Worm (Caenorhabditis elegans) whole organism, dauer: Measurements from ENCODE around the gene pgp-4.

Experiments
- unc-62 ChIP-seq: sonication (generic microtip); optimal IDR thresholded peaks from 2 replicates; lab custom pipeline; 2017; ENCODE audit warnings: missing biosample characterization, missing genetic modification reagents, missing genetic modification characterization

Gene pgp-4

DNA sequence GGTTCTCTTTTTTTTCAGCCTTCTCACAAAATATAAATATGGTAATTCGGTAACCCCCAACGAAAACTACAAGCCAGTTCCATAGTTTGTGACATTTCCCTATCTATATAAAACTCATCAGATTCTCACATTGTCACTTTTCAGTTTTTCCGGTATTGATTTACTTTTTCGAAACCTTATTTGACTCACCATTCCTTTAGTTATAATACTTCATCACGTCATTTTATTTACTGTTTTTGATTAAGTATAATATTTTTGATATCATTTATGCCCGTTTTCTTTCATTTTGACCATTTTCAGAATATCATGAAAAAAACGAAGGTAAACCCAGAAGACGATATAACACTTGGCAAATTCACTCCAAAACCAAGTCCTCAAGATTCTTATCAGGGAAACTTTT is 5.8 kb upstream of the pgp-4 start, which contains the start of gene pgp-3:
Gene pgp-3 (plus strand): TSS at position 301 of the 400 bp plus-strand sequence.
- no peak for TF ChIP-seq unc-62

DNA sequence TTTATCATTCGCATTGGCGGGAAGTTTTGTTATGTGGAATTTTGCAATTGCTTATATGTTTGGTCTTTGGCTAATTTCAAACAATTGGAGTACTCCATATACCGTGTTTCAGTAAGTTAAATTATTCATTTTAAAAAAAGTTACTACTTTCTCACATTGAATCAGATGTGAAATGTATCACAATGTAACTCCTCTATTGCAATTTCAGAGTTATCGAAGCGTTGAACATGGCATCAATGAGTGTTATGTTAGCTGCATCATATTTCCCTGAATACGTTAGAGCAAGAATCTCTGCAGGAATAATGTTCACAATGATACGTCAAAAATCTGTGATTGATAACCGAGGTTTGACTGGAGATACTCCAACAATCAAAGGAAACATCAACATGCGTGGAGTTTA is 1.8 kb upstream of the pgp-4 start:
- no peak for TF ChIP-seq unc-62

DNA sequence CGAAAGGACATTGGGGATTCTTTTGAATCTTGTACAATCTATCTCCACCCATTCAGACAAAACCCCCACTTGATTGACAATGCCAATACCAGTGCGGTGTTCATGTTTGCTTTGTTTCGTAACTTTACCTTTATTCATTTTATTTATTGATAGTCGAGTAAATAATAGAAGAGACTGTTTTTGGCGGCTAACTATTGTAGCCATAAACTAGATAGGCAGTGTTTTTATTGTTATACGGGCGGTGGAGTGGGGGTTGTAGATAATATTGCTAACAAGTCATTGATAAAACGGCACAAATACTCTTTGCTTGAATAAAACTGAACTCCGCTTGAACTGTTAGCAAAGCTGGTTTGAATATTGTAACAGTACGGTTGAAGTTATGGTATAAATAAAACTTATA is 7.3 kb downstream of the pgp-4 start:
- TF ChIP-seq unc-62, result no peak

DNA sequence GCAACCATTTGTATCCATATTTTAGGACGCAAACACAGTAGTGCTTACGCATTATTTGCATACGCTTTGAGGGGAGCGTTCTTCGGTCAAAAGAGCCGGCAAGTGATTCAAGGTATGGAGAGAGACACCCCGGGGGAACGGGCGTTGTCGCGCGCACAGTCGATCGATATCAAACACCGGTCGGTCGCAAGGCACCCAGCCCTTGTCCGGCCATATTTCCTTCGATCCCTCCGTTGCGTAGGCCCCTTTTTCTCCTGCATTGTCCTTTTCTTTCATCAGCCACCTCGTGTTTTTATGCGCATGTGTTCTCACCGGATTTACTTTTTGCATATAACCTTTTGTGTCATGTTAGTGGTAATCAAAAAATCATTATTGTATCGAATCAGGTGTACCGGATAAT is 8.4 kb downstream of the pgp-4 start:
- no peak for TF ChIP-seq unc-62

DNA sequence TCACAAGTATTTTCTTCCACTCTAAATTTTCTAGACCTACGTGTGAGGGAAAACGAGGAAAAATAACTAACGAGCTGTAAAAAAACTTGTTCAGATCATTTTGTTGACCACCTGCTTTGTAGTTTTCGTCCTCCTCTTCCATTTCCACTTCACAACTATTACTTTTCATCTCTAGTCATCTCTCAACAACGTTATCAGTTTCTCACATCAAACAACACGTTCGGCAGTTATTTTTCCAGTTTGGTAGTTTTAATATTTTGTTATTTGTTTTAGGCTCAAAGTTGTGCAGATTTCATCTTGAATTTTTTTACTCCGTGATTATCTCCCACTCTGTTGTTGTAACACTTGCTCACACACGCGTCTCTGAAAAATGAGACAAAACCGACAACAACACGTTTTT is 9.5 kb downstream of the pgp-4 start:
- no peak for TF ChIP-seq unc-62

DNA sequence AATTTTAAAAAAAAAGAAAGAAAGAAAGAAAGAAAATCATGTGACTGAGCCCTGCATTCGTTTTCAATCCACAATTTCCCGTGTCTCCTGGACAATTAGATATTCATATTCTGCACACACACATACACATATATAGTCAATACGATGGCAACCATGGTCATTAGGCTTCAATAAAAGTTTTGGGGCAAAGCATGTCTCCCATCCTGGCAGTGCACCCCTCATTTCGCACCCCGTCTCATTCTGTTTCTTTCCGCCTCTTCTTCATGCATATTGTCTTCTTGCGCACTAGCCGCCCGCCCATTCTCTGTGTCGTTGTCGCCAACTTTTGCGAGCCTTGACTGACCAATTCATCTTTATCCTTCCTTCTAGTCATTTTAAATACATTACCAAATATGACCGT is 10.0 kb downstream of the pgp-4 start:
- no peak for TF ChIP-seq unc-62

DNA sequence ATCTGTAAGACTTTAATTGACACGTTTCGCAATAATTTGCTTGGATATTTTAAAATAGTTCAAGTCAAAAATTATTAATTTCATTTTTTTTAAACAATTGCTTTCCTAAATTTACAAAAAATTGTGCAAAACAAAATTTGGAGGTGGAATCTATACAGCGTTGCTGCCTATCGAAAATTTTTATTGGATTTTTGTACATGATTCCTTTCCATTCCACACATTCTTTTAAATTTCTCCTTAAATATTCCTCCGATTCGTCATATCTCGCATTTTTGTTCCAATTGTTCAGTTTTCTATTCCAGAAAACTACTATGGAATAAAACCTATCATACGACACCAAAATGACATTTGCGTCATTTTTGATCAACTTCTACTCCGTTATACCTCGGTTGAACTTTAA is 10.8 kb downstream of the pgp-4 start, which contains the start of gene ttyh-1:
Gene ttyh-1 (plus strand): TSS at position 301 of the 400 bp plus-strand sequence.
- no peak for TF ChIP-seq unc-62

DNA sequence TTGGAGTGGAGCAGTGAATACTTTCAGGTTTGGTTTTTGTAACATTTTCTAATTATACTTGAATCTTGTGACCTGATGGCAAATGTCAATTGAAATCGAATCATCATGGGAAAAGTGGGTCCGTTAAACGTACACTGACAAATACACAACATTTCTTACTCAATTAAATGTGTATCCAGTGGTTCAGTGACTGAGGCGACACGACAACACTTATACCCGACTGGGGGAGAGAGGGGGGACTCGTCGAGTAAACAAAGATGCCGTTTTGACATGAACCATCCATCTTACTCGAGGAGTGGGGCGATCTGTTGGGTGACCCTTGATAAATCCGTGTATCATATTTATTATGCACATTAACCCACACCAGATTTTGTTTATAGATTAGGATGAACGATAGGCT is 11.2 kb downstream of the pgp-4 start:
- TF ChIP-seq unc-62, result no peak

DNA sequence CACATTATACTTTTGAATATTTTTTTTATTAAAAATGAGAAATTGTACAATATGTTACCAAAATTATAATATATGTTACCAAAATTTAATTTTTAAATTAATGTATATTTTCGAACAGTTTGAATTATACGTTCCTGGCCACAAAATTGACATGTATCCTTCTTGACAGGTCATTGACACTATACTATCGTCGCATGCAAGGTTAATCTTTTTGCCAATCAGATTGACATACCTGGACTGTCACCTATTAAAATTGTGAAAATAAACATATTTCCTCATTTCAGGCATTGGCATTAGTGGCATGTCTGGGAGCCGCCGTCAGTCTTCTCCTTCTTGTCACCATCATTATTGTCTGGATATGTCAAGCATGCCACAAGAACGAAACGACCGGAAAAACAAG is 12.5 kb downstream of the pgp-4 start:
- no peak for TF ChIP-seq unc-62

DNA sequence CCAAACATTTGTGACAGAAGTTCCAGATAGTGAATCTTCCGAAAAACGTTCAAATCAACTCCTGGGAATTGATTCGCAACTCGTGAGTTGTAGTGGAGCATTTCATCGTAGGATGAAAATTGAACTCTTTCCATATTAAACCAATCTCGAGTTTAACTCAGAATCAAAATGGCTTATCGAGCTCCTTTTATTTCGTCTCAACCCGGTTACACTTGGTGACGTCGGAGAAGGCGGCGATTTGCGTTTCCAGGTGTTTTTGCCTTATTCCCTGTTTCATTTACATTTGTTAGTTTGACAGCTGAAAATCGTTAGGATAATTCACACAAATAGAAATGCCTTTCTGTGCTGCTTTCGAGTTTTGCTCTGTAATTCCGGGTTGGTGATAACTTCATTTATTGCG is 17.9 kb downstream of the pgp-4 start, which contains the start of gene F42E11.3:
Gene F42E11.3 (minus strand): TSS at position 101 of the 400 bp plus-strand sequence.
- TF ChIP-seq unc-62, result no peak

DNA sequence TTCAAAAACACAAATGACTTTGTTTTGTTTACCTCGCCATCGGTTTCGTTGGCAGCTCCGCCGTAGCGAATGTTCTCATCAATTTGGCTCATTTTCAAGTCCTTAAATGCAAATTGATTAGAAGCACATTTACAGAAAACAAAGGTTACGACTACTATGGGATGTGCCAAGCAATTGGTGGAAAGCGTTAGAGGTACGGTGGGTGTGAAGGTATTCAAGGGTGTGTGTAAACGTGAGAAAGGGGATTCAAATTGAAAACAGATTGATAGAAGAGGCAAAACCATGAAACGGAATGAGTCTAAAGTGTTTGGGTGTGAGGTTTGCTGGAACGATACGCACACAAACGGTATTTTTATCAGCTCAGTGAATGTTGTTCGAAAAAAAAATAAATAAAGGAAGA is 19.8 kb downstream of the pgp-4 start, which contains the start of gene tni-1:
Gene tni-1 (minus strand): TSS at position 101 of the 400 bp plus-strand sequence.
- TF ChIP-seq unc-62, result no peak

DNA sequence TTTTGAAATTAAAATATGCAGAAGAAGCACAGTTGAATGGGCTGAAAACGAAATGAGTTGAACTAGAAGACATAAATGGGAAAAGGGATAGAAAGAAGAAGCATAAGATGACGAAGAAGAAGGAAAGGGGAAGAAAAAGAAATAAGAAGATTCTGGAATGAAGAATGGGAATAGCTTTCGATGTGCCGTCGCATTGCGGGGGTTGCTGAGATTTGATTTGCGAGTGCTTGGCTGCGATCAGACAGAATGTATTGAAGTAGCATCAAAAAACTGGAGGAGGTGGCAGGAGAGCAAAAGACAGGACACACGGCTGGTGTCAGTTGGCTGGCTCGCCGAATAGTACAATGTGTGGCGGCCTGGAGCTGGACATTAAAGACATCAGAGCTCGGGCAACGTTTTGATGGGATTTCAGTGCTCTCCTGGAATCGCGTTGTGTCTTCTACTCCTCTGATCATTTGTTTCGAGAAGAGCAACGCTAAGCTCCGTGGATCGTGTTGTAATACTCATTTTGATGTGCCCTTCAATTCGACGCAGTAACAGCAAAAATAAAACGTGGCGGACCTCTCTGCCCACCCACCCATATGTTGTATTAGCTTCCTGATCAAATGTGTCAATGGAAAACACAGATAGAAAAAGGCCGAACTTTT is 21.6 kb downstream of the pgp-4 start:
- TF ChIP-seq unc-62, result no peak

DNA sequence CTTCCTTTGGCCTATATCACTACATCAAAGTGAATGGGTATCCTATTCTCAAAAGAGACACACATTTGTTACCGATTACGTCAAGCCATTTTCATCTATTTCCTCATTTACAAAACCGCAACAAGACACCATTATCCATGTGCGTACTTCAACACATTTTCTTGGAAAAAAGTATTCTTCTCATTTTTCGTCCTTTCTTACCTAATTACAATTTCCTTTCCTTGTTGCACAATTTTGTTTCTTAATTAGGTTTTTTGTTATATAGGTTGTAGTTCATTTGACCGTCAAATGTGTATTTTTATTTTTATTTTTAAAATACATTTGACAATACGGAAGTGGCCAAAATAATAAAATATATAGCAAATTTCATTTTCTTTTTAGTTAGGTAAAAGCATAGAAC is 25.7 kb downstream of the pgp-4 start:
- no peak for TF ChIP-seq unc-62

DNA sequence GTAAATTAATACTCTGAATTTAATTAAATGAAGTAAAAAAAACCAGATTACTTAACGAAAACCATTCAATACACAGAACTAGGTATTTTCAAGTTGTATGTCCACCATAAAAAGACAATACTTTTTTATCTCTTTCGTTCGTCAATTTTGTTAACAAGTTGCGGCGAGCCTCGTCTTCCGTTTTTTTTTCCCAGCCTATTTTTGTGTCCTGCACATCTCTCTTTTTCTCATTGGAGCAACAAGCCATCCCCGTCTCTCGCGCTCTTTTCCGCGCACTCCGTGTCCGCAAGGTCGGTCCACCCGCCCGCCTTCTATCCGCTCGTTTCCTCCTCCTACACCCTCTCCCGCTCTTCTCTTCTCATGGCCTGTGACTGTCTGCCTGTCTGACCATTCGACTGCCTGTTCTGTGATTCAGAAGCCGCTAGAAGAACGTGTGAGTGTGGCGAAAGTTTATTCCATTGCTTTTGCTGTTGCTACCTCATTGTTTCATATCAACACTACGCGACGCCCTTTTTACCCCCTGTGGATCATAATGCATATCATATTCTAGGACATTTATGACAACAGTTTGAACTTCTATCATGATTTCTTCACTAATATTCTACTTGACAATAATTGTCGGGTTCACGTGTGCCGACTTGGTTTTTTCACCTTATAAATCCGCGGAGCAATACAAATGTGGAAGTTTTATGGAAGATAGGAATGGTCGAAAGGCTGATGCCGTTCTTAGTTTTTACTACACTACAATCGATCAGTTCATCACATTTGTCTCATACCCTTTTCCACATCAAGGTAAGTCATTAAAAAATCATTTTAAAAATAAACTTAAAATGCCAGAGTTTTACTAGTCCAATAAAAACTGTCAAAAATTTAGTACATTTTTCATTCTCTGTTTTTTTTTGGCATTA is 27.2 kb downstream of the pgp-4 start, which contains the start of the genes F08B12.11 and prmn-1:
Gene F08B12.11 (plus strand): TSS at position 521 of the 908 bp plus-strand sequence.
Gene prmn-1 (plus strand): TSS at position 551 of the 908 bp plus-strand sequence.
- TF ChIP-seq unc-62, result no peak

DNA sequence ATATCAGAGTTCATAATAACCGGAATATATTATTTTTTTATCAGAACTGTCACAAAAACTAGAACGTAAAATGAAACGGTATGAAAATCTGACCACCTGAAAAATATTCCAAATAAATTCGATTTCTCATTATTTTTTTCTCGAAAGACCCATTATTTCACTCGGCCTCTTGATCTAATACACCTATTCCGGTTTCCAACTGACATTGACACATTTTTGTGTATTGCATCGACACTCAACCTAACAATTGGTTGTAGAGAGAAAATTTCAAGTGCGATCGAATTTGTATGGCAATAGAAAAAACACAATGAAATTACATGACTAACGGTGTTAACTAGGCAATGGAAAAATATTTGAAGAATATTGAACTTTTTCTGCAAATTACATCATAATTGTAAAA is 28.3 kb downstream of the pgp-4 start:
- no peak for TF ChIP-seq unc-62

DNA sequence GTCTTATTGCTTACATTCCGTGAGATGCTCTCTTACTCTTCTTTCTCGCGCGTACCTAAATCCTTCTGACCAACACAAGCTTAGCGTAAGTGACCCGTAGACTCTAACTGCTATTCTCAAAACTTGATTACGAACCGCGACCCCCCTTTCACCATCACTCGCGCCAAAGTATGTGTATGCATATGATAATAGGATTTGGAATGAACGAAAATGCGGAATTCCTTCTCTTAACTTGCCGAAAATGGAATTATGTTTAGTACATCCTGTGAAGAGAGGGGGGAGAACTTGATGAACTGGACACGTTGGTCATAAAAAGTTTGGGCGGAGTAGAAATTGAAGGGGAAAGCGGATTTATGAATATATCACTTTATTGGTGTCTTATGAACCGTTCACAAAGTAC is 29.3 kb downstream of the pgp-4 start:
- TF ChIP-seq unc-62, result no peak

DNA sequence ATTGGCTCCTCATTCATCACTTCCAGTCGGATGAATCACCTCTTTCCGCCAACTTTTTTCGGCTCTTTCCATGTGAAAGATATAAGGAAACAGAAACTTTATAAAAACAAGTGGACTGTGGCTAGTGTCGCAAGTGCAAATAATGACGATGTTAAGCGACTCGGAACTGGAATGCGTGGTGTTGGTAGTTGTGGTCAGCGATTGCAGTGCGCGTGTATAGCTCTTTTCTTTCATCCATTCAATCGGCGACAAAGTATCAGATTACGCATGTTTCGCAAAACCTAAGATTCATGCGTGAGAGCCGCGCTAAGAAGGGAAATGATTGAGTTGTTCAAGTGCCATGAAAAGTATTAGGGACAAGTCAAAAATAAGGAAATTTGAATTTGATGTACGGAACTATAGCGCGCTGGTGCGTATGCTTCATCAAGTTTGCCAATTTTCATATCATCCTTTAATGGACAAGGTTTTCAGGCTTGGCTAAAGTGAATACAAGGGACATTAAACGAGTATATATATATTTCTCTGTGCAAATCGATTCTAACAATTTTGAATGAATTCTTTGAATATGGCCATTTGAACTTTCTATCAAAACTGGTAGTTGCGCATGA is 30.2 kb downstream of the pgp-4 start:
- TF ChIP-seq unc-62, result no peak
